Worm (Caenorhabditis elegans): ENCODE results near the gene srd-70.
A peak's percentile ranks its signal among the peaks of the same experiment; 100 is the strongest.

ce11 chrV:20476514-20476913 is 22.6 kb downstream of the srd-70 start:
- TF ChIP-seq egl-27 (tag; optimal IDR thresholded peaks at IDR 0.05), result no peak
- no peak for TF ChIP-seq alr-1 (tag; optimal IDR thresholded peaks at IDR 0.05; ENCODE audit: borderline replicate concordance)
- no peak for TF ChIP-seq lin-13 (GFP tag; optimal IDR thresholded peaks at IDR 0.05)
- no peak for TF ChIP-seq elt-3 (tag; optimal IDR thresholded peaks at IDR 0.05)
- no peak for TF ChIP-seq jun-1 (tag; optimal IDR thresholded peaks at IDR 0.05)
- no peak for TF ChIP-seq ces-1 (GFP tag; optimal IDR thresholded peaks at IDR 0.05)
- TF ChIP-seq ztf-11 (tag; optimal IDR thresholded peaks at IDR 0.05), result no peak
- TF ChIP-seq lin-39 (tag; optimal IDR thresholded peaks at IDR 0.05), result no peak
- TF ChIP-seq nhr-90 (tag; optimal IDR thresholded peaks at IDR 0.05; ENCODE audit: poor library complexity), result no peak
- TF ChIP-seq fkh-8 (tag; optimal IDR thresholded peaks at IDR 0.05), result no peak
- TF ChIP-seq snpc-4 (tag; optimal IDR thresholded peaks at IDR 0.05), result no peak
- no peak for TF ChIP-seq fos-1 (tag; optimal IDR thresholded peaks at IDR 0.05)
- TF ChIP-seq efl-1 (optimal IDR thresholded peaks at IDR 0.05), result no peak
- peak in 1 of 2 experiments; percentile 69 for TF ChIP-seq efl-1 (GFP tag; optimal IDR thresholded peaks at IDR 0.05 in 1 of 2)
- TF ChIP-seq ceh-8 (GFP tag; optimal IDR thresholded peaks at IDR 0.05), result no peak
